Fruit fly (Drosophila melanogaster) whole organism, wandering third instar larva: Measurements from ENCODE around the gene CG4313.

Experiments used
- Abd-B ChIP-seq: fragments of >200 bp; optimal IDR thresholded peaks from 2 replicates; lab custom pipeline; 2017; ENCODE audit warnings: missing biosample characterization, missing genetic modification characterization
- CG32264 ChIP-seq: fragments of 200-800 bp; sonication (Bioruptor generic); optimal IDR thresholded peaks from 2 replicates; lab custom pipeline; 2016; ENCODE audit warnings: missing biosample characterization, missing genetic modification characterization
- CG9705 ChIP-seq: fragments of 200-800 bp; sonication (Bioruptor generic); optimal IDR thresholded peaks from 2 replicates; lab custom pipeline; 2018; ENCODE audit warnings: missing biosample characterization, mild to moderate bottlenecking, missing genetic modification characterization
- CrebA ChIP-seq: fragments of 200-800 bp; sonication (Bioruptor generic); optimal IDR thresholded peaks from 2 replicates; lab custom pipeline; 2016; ENCODE audit warnings: missing biosample characterization, mild to moderate bottlenecking, missing genetic modification characterization, borderline replicate concordance
- Dfd ChIP-seq: fragments of >200 bp; optimal IDR thresholded peaks from 2 replicates; lab custom pipeline; 2017; ENCODE audit warnings: missing biosample characterization, missing genetic modification characterization
- Dif ChIP-seq: fragments of 200-275, 200-300 bp; sonication (Bioruptor generic); optimal IDR thresholded peaks from 2 replicates; lab custom pipeline; 2018; ENCODE audit warnings: missing biosample characterization, missing genetic modification characterization; ENCODE audit not compliant: partially characterized antibody
- GATAd ChIP-seq: sonication (Bioruptor generic); optimal IDR thresholded peaks from 2 replicates; lab custom pipeline; 2016; ENCODE audit warnings: missing biosample characterization, missing genetic modification characterization
- HLH106 ChIP-seq: fragments of 200-800 bp; optimal IDR thresholded peaks from 3 replicates; lab custom pipeline; 2019; ENCODE audit warnings: missing biosample characterization, mild to moderate bottlenecking, missing genetic modification characterization, moderate library complexity
- Hnf4 ChIP-seq: fragments of 200-800 bp; sonication (Bioruptor generic); optimal IDR thresholded peaks from 2 replicates; lab custom pipeline; 2016; ENCODE audit warnings: missing biosample characterization, mild to moderate bottlenecking, missing genetic modification characterization
- Hr78 ChIP-seq: fragments of >200 bp; optimal IDR thresholded peaks from 2 replicates; lab custom pipeline; 2017; ENCODE audit warnings: missing biosample characterization, missing genetic modification characterization
- Hr83 ChIP-seq: fragments of 200-300 bp; sonication (Bioruptor generic); optimal IDR thresholded peaks from 2 replicates; lab custom pipeline; 2016; ENCODE audit warnings: missing biosample characterization, mild to moderate bottlenecking, missing genetic modification characterization, moderate library complexity; ENCODE audit not compliant: poor library complexity, severe bottlenecking
- Jra ChIP-seq: sonication (Bioruptor generic); optimal IDR thresholded peaks from 2 replicates; lab custom pipeline; 2016; ENCODE audit warnings: missing biosample characterization, missing genetic modification characterization
- Mio ChIP-seq: sonication (Bioruptor generic); optimal IDR thresholded peaks from 2 replicates; lab custom pipeline; 2016; ENCODE audit warnings: missing biosample characterization, missing genetic modification characterization
- Myc ChIP-seq: fragments of >200 bp; optimal IDR thresholded peaks from 2 replicates; lab custom pipeline; 2017
- N ChIP-seq: fragments of >200 bp; optimal IDR thresholded peaks from 2 replicates; lab custom pipeline; 2018; ENCODE audit warnings: missing biosample characterization, missing external identifiers, missing genetic modification characterization
- OdsH ChIP-seq: fragments of 200-800 bp; sonication (Bioruptor generic); optimal IDR thresholded peaks from 2 replicates; lab custom pipeline; 2016; ENCODE audit warnings: missing biosample characterization, mild to moderate bottlenecking, missing genetic modification characterization
- Rel ChIP-seq, 2 experiments: fragments of 200-800 bp; sonication (Bioruptor generic) in 1 of 2; optimal IDR thresholded peaks; 2 replicates in 1 of 2; 3 replicates in 1 of 2; lab custom pipeline; 2016 to 2019; ENCODE audit warnings: mild to moderate bottlenecking in 2 of 2, missing biosample characterization in 2 of 2, missing genetic modification characterization in 2 of 2, moderate library complexity in 1 of 2
- Sp1 ChIP-seq: fragments of 200-800 bp; sonication (Bioruptor generic); optimal IDR thresholded peaks from 3 replicates; lab custom pipeline; 2019; ENCODE audit warnings: missing biosample characterization, mild to moderate bottlenecking, missing genetic modification characterization, moderate library complexity
- Vsx2 ChIP-seq: fragments of 200-300, 225-300 bp; sonication (Bioruptor generic); optimal IDR thresholded peaks from 2 replicates; lab custom pipeline; 2018; ENCODE audit warnings: missing biosample characterization, missing genetic modification characterization; ENCODE audit not compliant: partially characterized antibody
- br ChIP-seq: fragments of 200-800 bp; sonication (Bioruptor generic); optimal IDR thresholded peaks from 2 replicates; lab custom pipeline; 2016; ENCODE audit warnings: missing biosample characterization, missing genetic modification characterization
- brk ChIP-seq: fragments of 200-800 bp; sonication (Bioruptor generic); optimal IDR thresholded peaks from 2 replicates; lab custom pipeline; 2016; ENCODE audit warnings: missing biosample characterization, mild to moderate bottlenecking, missing genetic modification characterization
- dl ChIP-seq, 2 experiments: fragments of 175-275, 200-275 bp in 1 of 2; fragments of 200-275 bp in 1 of 2; sonication (Bioruptor generic); optimal IDR thresholded peaks; lab custom pipeline; 2018; ENCODE audit warnings: mild to moderate bottlenecking in 2 of 2, missing biosample characterization in 2 of 2, missing genetic modification characterization in 2 of 2, moderate library complexity in 2 of 2; ENCODE audit not compliant: partially characterized antibody in 2 of 2, insufficient read depth in 1 of 2
- dmrt93B ChIP-seq: fragments of 200-800 bp; sonication (Bioruptor generic); optimal IDR thresholded peaks from 2 replicates; lab custom pipeline; 2018; ENCODE audit warnings: missing biosample characterization, mild to moderate bottlenecking, missing genetic modification characterization
- dsf ChIP-seq: sonication (Bioruptor generic); optimal IDR thresholded peaks from 2 replicates; lab custom pipeline; 2016; ENCODE audit warnings: missing biosample characterization, missing genetic modification characterization, borderline replicate concordance
- ey ChIP-seq: fragments of 200-800 bp; sonication (Bioruptor generic); optimal IDR thresholded peaks from 2 replicates; lab custom pipeline; 2016; ENCODE audit warnings: missing biosample characterization, missing genetic modification characterization
- foxo ChIP-seq, 2 experiments: fragments of 200-800 bp; sonication (Bioruptor generic); optimal IDR thresholded peaks; 2 replicates in 1 of 2; 3 replicates in 1 of 2; lab custom pipeline; 2016 to 2017; ENCODE audit warnings: missing biosample characterization in 2 of 2, missing genetic modification characterization in 2 of 2
- fru ChIP-seq: fragments of 200-800 bp; sonication (Bioruptor generic); optimal IDR thresholded peaks from 3 replicates; lab custom pipeline; 2016; ENCODE audit warnings: missing biosample characterization, mild to moderate bottlenecking, missing genetic modification characterization
- h ChIP-seq: fragments of 200-800 bp; sonication (Bioruptor generic); optimal IDR thresholded peaks from 3 replicates; lab custom pipeline; 2016; ENCODE audit warnings: missing biosample characterization, mild to moderate bottlenecking, missing genetic modification characterization
- jim ChIP-seq: fragments of 175-275, 200-325 bp; sonication (Bioruptor generic); optimal IDR thresholded peaks from 2 replicates; lab custom pipeline; 2016; ENCODE audit warnings: missing biosample characterization, mild to moderate bottlenecking, missing genetic modification characterization
- lola ChIP-seq: fragments of >200 bp; optimal IDR thresholded peaks from 2 replicates; lab custom pipeline; 2017; ENCODE audit warnings: missing biosample characterization, missing genetic modification characterization
- pan ChIP-seq: fragments of >200 bp; optimal IDR thresholded peaks from 2 replicates; lab custom pipeline; 2017
- psq ChIP-seq: fragments of 200-800 bp; sonication (Bioruptor generic); optimal IDR thresholded peaks from 3 replicates; lab custom pipeline; 2017; ENCODE audit warnings: missing biosample characterization, mild to moderate bottlenecking, missing genetic modification characterization, moderate library complexity
- rgr ChIP-seq: fragments of 200-800 bp; sonication (Bioruptor generic); optimal IDR thresholded peaks from 3 replicates; lab custom pipeline; 2016; ENCODE audit warnings: missing biosample characterization, mild to moderate bottlenecking, missing genetic modification characterization
- sage ChIP-seq: fragments of 200-800 bp; sonication (Bioruptor generic); optimal IDR thresholded peaks from 2 replicates; lab custom pipeline; 2016; ENCODE audit warnings: missing biosample characterization, mild to moderate bottlenecking, missing genetic modification characterization
- sv ChIP-seq: fragments of 200-800 bp; sonication (Bioruptor generic); optimal IDR thresholded peaks from 3 replicates; lab custom pipeline; 2016; ENCODE audit warnings: missing biosample characterization, missing genetic modification characterization
- tai ChIP-seq: sonication (Bioruptor generic); optimal IDR thresholded peaks from 2 replicates; lab custom pipeline; 2016; ENCODE audit warnings: missing biosample characterization, missing genetic modification characterization
- usp ChIP-seq: fragments of >200 bp; optimal IDR thresholded peaks from 2 replicates; lab custom pipeline; 2017; ENCODE audit warnings: missing biosample characterization, missing genetic modification characterization
- woc ChIP-seq: sonication (Bioruptor generic); optimal IDR thresholded peaks from 2 replicates; lab custom pipeline; 2016; ENCODE audit warnings: missing biosample characterization, mild to moderate bottlenecking, missing genetic modification characterization

CG4313 gene

DNA sequence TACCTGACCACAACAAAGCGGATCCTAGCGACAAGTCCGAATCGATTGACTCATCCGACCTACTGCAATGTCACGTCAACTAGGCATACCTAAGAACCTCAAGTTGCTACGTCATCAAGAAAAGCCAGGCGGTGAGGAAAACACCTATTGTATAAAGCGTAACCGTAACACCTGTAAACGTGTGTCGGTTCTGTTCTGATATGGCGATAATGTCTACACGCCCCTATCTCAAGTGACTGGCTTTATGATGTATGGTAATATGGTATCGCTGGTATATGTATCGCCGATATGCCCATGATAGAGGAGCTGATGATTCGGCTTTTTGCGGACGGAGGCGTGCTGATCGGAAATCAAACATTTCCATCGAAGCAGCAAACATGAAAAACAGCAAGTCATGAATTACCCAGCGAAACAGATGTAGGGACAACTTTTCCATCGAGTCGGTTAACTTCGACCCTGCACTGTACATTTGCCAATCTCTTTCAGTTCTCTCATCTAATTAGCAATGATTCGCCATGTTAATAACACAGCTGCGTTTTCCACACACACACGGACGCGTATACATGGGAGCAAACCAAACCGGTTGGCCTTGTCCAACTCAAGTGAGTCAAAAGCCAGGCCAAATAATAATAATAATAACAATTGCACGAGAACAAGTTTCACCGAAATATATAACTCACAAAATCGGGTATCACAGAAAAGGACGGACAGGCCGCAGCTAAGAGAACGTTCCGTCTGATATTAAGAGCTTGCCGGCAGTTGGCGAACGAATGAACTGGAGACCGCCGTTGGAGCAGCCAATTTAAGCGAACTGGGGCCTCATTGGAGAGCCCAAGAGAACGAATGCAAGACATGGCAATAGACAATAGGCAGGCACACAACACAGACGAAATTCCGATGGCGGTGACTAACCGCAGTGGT is 28.4 kb downstream of the CG4313 start:
- TF ChIP-seq Rel (GFP tag; optimal IDR thresholded peaks at IDR 0.05; lab: Kevin White, UChicago) (peak; percentile 17), Rel (tag; optimal IDR thresholded peaks at IDR 0.05; lab: Kevin White, UChicago) (no peak), h (GFP tag; lab: Kevin White, UChicago) (no peak), HLH106 (tag; lab: Kevin White, UChicago) (no peak)

- TF ChIP-seq dl (GFP tag; optimal IDR thresholded peaks at IDR 0.05; lab: Kevin White, UChicago; ENCODE audit: insufficient read depth in 1 of 2, partially characterized antibody in 2 of 2) (no peak), Dif (GFP tag; lab: Kevin White, UChicago) (no peak), Jra (GFP tag; lab: Kevin White, UChicago) (peak; percentile 43), rgr (GFP tag; lab: Kevin White, UChicago) (peak; percentile 39), ey (GFP tag; lab: Kevin White, UChicago) (peak; percentile 61), OdsH (GFP tag; lab: Kevin White, UChicago) (peak; percentile 54), sage (no peak), Hr83 (GFP tag; lab: Kevin White, UChicago) (no peak), psq (peak; percentile 54), fru (GFP tag; lab: Kevin White, UChicago) (peak; percentile 78), dsf (GFP tag; lab: Kevin White, UChicago) (no peak), pan (lab: Kevin White, UChicago) (no peak), Vsx2 (GFP tag; lab: Kevin White, UChicago) (no peak), br (GFP tag; lab: Kevin White, UChicago) (peak; percentile 60), HLH106 (tag; lab: Kevin White, UChicago) (peak; percentile 73), brk (GFP tag; lab: Kevin White, UChicago) (no peak), Sp1 (GFP tag; lab: Kevin White, UChicago) (peak; percentile 21), Hnf4 (GFP tag; lab: Kevin White, UChicago) (no peak), Myc (lab: Kevin White, UChicago) (no peak), Abd-B (no peak), sv (GFP tag; lab: Kevin White, UChicago) (no peak), CG32264 (GFP tag; lab: Kevin White, UChicago) (no peak), Mio (GFP tag; lab: Kevin White, UChicago) (no peak), Rel (GFP tag; optimal IDR thresholded peaks at IDR 0.05; lab: Kevin White, UChicago) (no peak), Rel (tag; optimal IDR thresholded peaks at IDR 0.05; lab: Kevin White, UChicago) (peak; percentile 59), GATAd (no peak), h (GFP tag; lab: Kevin White, UChicago) (peak; percentile 78), CG9705 (GFP tag; lab: Kevin White, UChicago) (no peak), usp (GFP tag; lab: Kevin White, UChicago) (no peak), woc (GFP tag; lab: Kevin White, UChicago) (peak; percentile 36), CrebA (GFP tag; lab: Kevin White, UChicago) (no peak), tai (GFP tag; lab: Kevin White, UChicago) (no peak), Dfd (GFP tag; lab: Kevin White, UChicago) (no peak), jim (GFP tag; lab: Kevin White, UChicago) (no peak), N (no peak), foxo (GFP tag; optimal IDR thresholded peaks at IDR 0.05; lab: Kevin White, UChicago) (peak in 1 of 2 experiments; percentile 74), dmrt93B (GFP tag; lab: Kevin White, UChicago) (peak; percentile 50), Hr78 (no peak), lola (GFP tag; lab: Kevin White, UChicago) (no peak)
Measured at dm6 chrX:2070708-2071063, 29.0 kb downstream of the CG4313 start.
